Worm (Caenorhabditis elegans): ENCODE data around the gene Y69E1A.3.
A peak's percentile ranks its signal among the peaks of the same experiment; 100 is the strongest.

Y69E1A.3 gene

DNA sequence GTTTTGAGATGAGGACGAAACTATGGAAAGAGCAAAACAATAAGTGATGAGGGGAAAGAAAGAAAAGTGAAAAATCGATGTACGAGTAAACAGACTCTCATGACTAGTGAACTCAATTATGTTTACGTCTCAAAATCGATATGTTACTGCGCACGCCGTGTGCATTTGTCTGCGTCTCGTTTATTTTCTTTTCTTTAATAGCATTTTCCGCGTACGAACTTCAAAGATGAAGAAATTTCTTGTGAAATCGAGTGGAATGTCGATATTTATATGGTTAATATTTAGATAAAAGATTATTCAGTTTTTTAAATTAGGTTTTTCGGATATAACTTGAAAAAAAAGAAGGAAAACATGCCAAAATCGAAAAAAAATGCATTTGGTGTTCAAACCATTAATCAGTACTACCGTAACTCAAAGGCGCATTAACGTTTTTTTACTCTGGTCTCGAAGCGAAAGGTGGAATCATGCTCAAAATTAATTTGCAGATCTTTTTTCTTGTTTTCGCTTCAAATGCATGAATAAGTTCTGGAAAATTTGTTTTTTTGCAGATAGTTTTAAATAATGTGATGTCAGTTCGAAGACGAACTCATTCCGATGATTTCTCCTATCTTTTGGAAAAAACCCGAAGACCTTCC is 15.1 kb upstream of the Y69E1A.3 start, which contains the start of gene fic-1:
fic-1 (plus strand) TSS at position 549 of the 635 bp plus-strand sequence.
- TF ChIP-seq lin-39 (tag; optimal IDR thresholded peaks at IDR 0.05) (no peak), nhr-77 (tag; optimal IDR thresholded peaks at IDR 0.05) (no peak), zag-1 (tag; optimal IDR thresholded peaks at IDR 0.05) (peak; percentile 64), peb-1 (tag; optimal IDR thresholded peaks at IDR 0.05) (no peak), skn-1 (tag; optimal IDR thresholded peaks at IDR 0.05) (peak; percentile 38), nhr-21 (tag; optimal IDR thresholded peaks at IDR 0.05) (no peak), ztf-1 (GFP tag; conservative IDR thresholded peaks at IDR 0.05) (no peak), lin-11 (tag; optimal IDR thresholded peaks at IDR 0.05) (no peak), nhr-11 (tag; optimal IDR thresholded peaks at IDR 0.05) (no peak), mdl-1 (tag; optimal IDR thresholded peaks at IDR 0.05) (peak; percentile 77 to 84), F13H6.1 (tag; optimal IDR thresholded peaks at IDR 0.05) (peak; percentile 44), C34F6.9 (tag; optimal IDR thresholded peaks at IDR 0.05) (peak; percentile 92), dmd-4 (tag; optimal IDR thresholded peaks at IDR 0.05) (no peak), R02D3.7 (tag; optimal IDR thresholded peaks at IDR 0.05) (no peak), gmeb-1 (tag; optimal IDR thresholded peaks at IDR 0.05) (no peak), unc-62 (GFP tag; optimal IDR thresholded peaks at IDR 0.05) (no peak), nhr-129 (tag; optimal IDR thresholded peaks at IDR 0.05) (peak; percentile 81), ztf-4 (tag; optimal IDR thresholded peaks at IDR 0.05) (peak; percentile 63), mbf-1 (tag; optimal IDR thresholded peaks at IDR 0.05) (no peak), nhr-237 (tag; optimal IDR thresholded peaks at IDR 0.05) (no peak), unc-55 (GFP tag; optimal IDR thresholded peaks at IDR 0.05) (peak; percentile 94), crh-2 (tag; optimal IDR thresholded peaks at IDR 0.05) (peak; percentile 90), lsy-2 (tag; optimal IDR thresholded peaks at IDR 0.05) (peak; percentile 37 to 83), sma-3 (GFP tag; optimal IDR thresholded peaks at IDR 0.05) (peak; percentile 22), egl-27 (tag; optimal IDR thresholded peaks at IDR 0.05) (no peak), alr-1 (tag; optimal IDR thresholded peaks at IDR 0.05) (no peak), nhr-10 (tag; optimal IDR thresholded peaks at IDR 0.05) (no peak), mab-5 (tag; optimal IDR thresholded peaks at IDR 0.05) (peak; percentile 51), fos-1 (tag; optimal IDR thresholded peaks at IDR 0.05) (peak; percentile 19), ZK546.5 (tag; optimal IDR thresholded peaks at IDR 0.05) (no peak), nhr-12 (tag; optimal IDR thresholded peaks at IDR 0.05) (no peak), ceh-82 (tag; optimal IDR thresholded peaks at IDR 0.05) (no peak), ztf-11 (tag; optimal IDR thresholded peaks at IDR 0.05) (no peak), sem-4 (tag; optimal IDR thresholded peaks at IDR 0.05) (peak; percentile 33), Y55F3AM.14 (GFP tag; optimal IDR thresholded peaks at IDR 0.05) (no peak), sma-9 (GFP tag; optimal IDR thresholded peaks at IDR 0.05) (peak; percentile 84), sma-9 (tag; optimal IDR thresholded peaks at IDR 0.05) (no peak), unc-39 (tag; optimal IDR thresholded peaks at IDR 0.05) (no peak), aly-2 (tag; optimal IDR thresholded peaks at IDR 0.05) (no peak), blmp-1 (tag; optimal IDR thresholded peaks at IDR 0.05; ENCODE audit: insufficient read depth) (no peak), snpc-4 (tag; optimal IDR thresholded peaks at IDR 0.05) (peak; percentile 36), elt-3 (tag; optimal IDR thresholded peaks at IDR 0.05) (no peak), nhr-6 (tag; optimal IDR thresholded peaks at IDR 0.05) (peak; percentile 56), lin-13 (GFP tag; optimal IDR thresholded peaks at IDR 0.05) (peak; percentile 74), ama-1 (optimal IDR thresholded peaks at IDR 0.05) (peak; percentile 24), nhr-25 (tag; optimal IDR thresholded peaks at IDR 0.05) (no peak), nhr-23 (tag; optimal IDR thresholded peaks at IDR 0.05) (no peak)
